Worm (Caenorhabditis elegans): Measurements from ENCODE around the gene ZK637.4.

Gene ZK637.4

ce11 chrIII:8882333-8882732 is 11.2 kb upstream of the ZK637.4 start:
- TF ChIP-seq pha-4 (tag; optimal IDR thresholded peaks at IDR 0.05): no peak
- TF ChIP-seq M03D4.4 (tag; optimal IDR thresholded peaks at IDR 0.05): no peak
- no peak for TF ChIP-seq ceh-83 (GFP tag; optimal IDR thresholded peaks at IDR 0.05)
- no peak for TF ChIP-seq elt-3 (tag; optimal IDR thresholded peaks at IDR 0.05)
- TF ChIP-seq nhr-237 (tag; optimal IDR thresholded peaks at IDR 0.05): no peak
- TF ChIP-seq nhr-28 (tag; optimal IDR thresholded peaks at IDR 0.05): no peak
- TF ChIP-seq mep-1 (tag; optimal IDR thresholded peaks at IDR 0.05): no peak
- no peak for TF ChIP-seq lin-13 (tag; optimal IDR thresholded peaks at IDR 0.05)
- no peak for TF ChIP-seq sptf-1 (tag; optimal IDR thresholded peaks at IDR 0.05)
- TF ChIP-seq tbx-8 (GFP tag; optimal IDR thresholded peaks at IDR 0.05): no peak
- TF ChIP-seq lsy-2 (tag; optimal IDR thresholded peaks at IDR 0.05): no peak
- no peak for TF ChIP-seq unc-120 (tag; optimal IDR thresholded peaks at IDR 0.05; ENCODE audit: poor library complexity, severe bottlenecking)
- TF ChIP-seq drap-1 (GFP tag; optimal IDR thresholded peaks at IDR 0.05): no peak
- TF ChIP-seq hlh-1 (tag; optimal IDR thresholded peaks at IDR 0.05): no peak
- TF ChIP-seq nhr-2 (tag; optimal IDR thresholded peaks at IDR 0.05): no peak
- TF ChIP-seq ztf-11 (tag; optimal IDR thresholded peaks at IDR 0.05): no peak
- TF ChIP-seq ceh-39 (tag; optimal IDR thresholded peaks at IDR 0.05): no peak

ce11 chrIII:8885150-8885549 is 8.4 kb upstream of the ZK637.4 start, which contains the start of gene svop-1:
Gene svop-1 (minus strand): TSS chrIII:8885488.
- TF ChIP-seq pha-4 (tag; optimal IDR thresholded peaks at IDR 0.05): no peak
- TF ChIP-seq nhr-2 (tag; optimal IDR thresholded peaks at IDR 0.05): no peak
- no peak for TF ChIP-seq mep-1 (tag; optimal IDR thresholded peaks at IDR 0.05)
- TF ChIP-seq unc-120 (tag; optimal IDR thresholded peaks at IDR 0.05; ENCODE audit: poor library complexity, severe bottlenecking): no peak
- TF ChIP-seq flh-1 (GFP tag; optimal IDR thresholded peaks at IDR 0.05): no peak
- no peak for TF ChIP-seq unc-62 (GFP tag; optimal IDR thresholded peaks at IDR 0.05)
- no peak for TF ChIP-seq drap-1 (GFP tag; optimal IDR thresholded peaks at IDR 0.05)
- TF ChIP-seq snpc-4 (tag; optimal IDR thresholded peaks at IDR 0.05): no peak
- TF ChIP-seq ces-1 (GFP tag; optimal IDR thresholded peaks at IDR 0.05): no peak
- TF ChIP-seq zip-8 (tag; optimal IDR thresholded peaks at IDR 0.05): no peak
- no peak for TF ChIP-seq nhr-12 (tag; optimal IDR thresholded peaks at IDR 0.05)

DNA sequence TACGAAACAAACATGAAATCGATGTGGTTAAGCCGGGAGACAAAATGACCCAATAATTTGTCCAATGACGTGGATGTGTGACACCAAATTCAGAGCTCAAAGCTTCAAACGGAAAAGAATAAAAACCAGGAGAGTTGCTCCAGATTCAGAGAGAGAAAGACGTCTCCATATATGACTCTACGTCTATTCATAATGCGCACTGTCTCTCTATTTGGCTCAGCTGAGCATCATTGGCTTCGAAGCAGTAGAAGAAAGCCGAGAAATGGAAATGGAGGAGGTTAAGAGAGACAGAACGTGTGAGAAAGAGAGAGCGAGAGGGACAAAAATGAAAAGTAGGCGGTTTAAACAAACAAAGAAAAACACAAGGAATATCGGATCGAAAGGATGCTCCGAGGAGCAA is 7.3 kb upstream of the ZK637.4 start:
- TF ChIP-seq flh-1 (GFP tag; optimal IDR thresholded peaks at IDR 0.05) (no peak), sptf-1 (tag; optimal IDR thresholded peaks at IDR 0.05) (peak; percentile 10), ces-1 (GFP tag; optimal IDR thresholded peaks at IDR 0.05) (peak; percentile 45), zip-8 (tag; optimal IDR thresholded peaks at IDR 0.05) (no peak)

ce11 chrIII:8887184-8887801 is 6.3 kb upstream of the ZK637.4 start, which contains the start of gene famh-136:
Gene famh-136 (plus strand): TSS chrIII:8887751.
- TF ChIP-seq flh-1 (GFP tag; optimal IDR thresholded peaks at IDR 0.05) (no peak), cnd-1 (tag; optimal IDR thresholded peaks at IDR 0.05) (peak; percentile 11), ceh-43 (GFP tag; optimal IDR thresholded peaks at IDR 0.05) (peak; percentile 33), mep-1 (tag; optimal IDR thresholded peaks at IDR 0.05) (peak; percentile 89), unc-120 (tag; optimal IDR thresholded peaks at IDR 0.05; ENCODE audit: poor library complexity, severe bottlenecking) (no peak), lsy-2 (tag; optimal IDR thresholded peaks at IDR 0.05) (peak; percentile 80), mab-5 (tag; optimal IDR thresholded peaks at IDR 0.05) (no peak), M03D4.4 (tag; optimal IDR thresholded peaks at IDR 0.05) (peak; percentile 61), mls-2 (tag; optimal IDR thresholded peaks at IDR 0.05) (peak; percentile 30), sptf-1 (tag; optimal IDR thresholded peaks at IDR 0.05) (peak; percentile 78), ces-1 (GFP tag; optimal IDR thresholded peaks at IDR 0.05) (peak; percentile 58), nhr-237 (tag; optimal IDR thresholded peaks at IDR 0.05) (peak; percentile 44), lin-13 (tag; optimal IDR thresholded peaks at IDR 0.05) (peak; percentile 81), drap-1 (GFP tag; optimal IDR thresholded peaks at IDR 0.05) (no peak), zip-8 (tag; optimal IDR thresholded peaks at IDR 0.05) (no peak)

- TF ChIP-seq unc-120 (tag; optimal IDR thresholded peaks at IDR 0.05; ENCODE audit: poor library complexity, severe bottlenecking) (peak; percentile 54), nhr-237 (tag; optimal IDR thresholded peaks at IDR 0.05) (peak; percentile 30), lin-13 (tag; optimal IDR thresholded peaks at IDR 0.05) (peak; percentile 25), flh-1 (GFP tag; optimal IDR thresholded peaks at IDR 0.05) (no peak), tbx-8 (GFP tag; optimal IDR thresholded peaks at IDR 0.05) (no peak), ces-1 (GFP tag; optimal IDR thresholded peaks at IDR 0.05) (peak; percentile 76), mep-1 (tag; optimal IDR thresholded peaks at IDR 0.05) (peak; percentile 42), pha-4 (tag; optimal IDR thresholded peaks at IDR 0.05) (peak; percentile 56), lsy-2 (tag; optimal IDR thresholded peaks at IDR 0.05) (peak; percentile 57)
These were observed 4.6 kb upstream of the ZK637.4 start, which contains the start of gene ZK637.14 for ce11 chrIII:8888956-8889355. Gene ZK637.14 (minus strand): TSS chrIII:8889156.

DNA sequence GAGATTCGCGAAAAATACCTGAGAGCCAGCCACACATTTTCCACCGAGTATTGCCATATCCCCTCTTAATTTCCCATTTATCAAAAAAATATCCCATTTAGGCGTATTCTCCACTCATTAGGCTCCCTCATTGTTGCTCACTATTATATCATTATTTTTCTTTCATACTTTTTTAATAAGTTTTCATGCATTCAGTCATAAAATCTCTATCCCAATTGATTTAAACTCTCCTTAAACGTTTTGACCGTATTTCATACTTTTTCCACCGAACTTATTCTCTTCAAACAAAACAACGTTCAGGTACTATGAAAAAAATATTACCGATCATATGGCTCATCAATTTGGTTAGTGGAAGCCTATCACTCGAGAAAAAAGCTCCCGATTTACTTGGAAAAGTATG is 3.6 kb upstream of the ZK637.4 start, which contains the start of gene lnkn-1:
Gene lnkn-1, plus strand, starts transcription at position 301 of the 400 bp plus-strand sequence.
- TF ChIP-seq elt-1 (tag; optimal IDR thresholded peaks at IDR 0.05; ENCODE audit: borderline replicate concordance, insufficient read depth): no peak
- TF ChIP-seq drap-1 (GFP tag; optimal IDR thresholded peaks at IDR 0.05): no peak
- no peak for TF ChIP-seq mls-2 (tag; optimal IDR thresholded peaks at IDR 0.05)

Data from whole organism, mixed stage, embryonic.